Worm (Caenorhabditis elegans) whole organism, midembryonic: ENCODE measurements around the gene gcy-8.

ENCODE experiments used
- cog-1 ChIP-seq: sonication (generic microtip); optimal IDR thresholded peaks from 2 replicates; lab custom pipeline; 2016; ENCODE audit warnings: missing genetic modification characterization, missing compliant biosample characterization
- med-1 ChIP-seq: sonication (generic microtip); optimal IDR thresholded peaks from 2 replicates; lab custom pipeline; 2017; ENCODE audit warnings: missing genetic modification characterization, mild to moderate bottlenecking, missing compliant biosample characterization, antibody characterized with exemption, missing genetic modification reagents; ENCODE audit not compliant: insufficient read depth
- ref-1 ChIP-seq: fragments of 200-800 bp; sonication (Bioruptor generic); conservative IDR thresholded peaks from 2 replicates; pipeline ENCODE4 v1.3.6; 2022; ENCODE audit warnings: missing genetic modification reagents, missing genetic modification characterization, missing compliant biosample characterization
- tab-1 ChIP-seq: fragments of 200-800 bp; sonication (Bioruptor generic); IDR thresholded peaks from 2 replicates; pipeline ENCODE4 v1.3.6; 2022; ENCODE audit warnings: missing genetic modification characterization, missing compliant biosample characterization
- ztf-23 ChIP-seq: fragments of 200-800 bp; sonication (Bioruptor generic); IDR thresholded peaks from 2 replicates; pipeline ENCODE4 v1.3.6; 2022; ENCODE audit warnings: missing genetic modification reagents, missing genetic modification characterization, missing compliant biosample characterization

DNA sequence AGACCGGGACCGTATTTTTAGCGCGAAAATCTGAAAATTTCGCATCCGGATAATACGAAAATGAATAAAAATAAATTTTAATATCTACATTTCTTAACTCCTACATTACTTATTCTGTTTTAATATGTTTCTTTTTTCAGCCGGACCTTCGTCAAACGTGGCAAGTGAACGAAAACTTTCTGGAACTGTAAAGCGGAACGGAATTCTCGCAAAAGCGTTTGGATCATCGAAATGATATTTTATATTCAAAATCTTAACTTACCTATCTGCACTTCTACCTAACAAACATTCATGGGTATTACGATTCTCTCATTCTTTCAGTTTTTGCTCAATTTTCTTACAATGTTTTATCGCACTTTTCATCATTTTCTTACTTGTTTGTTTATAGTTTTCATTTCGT lies 21.3 kb upstream of the gcy-8 start:
- no peak for TF ChIP-seq med-1 (GFP tag; lab: Kevin White, UChicago)
- TF ChIP-seq ref-1: no peak
- TF ChIP-seq tab-1 (GFP tag; lab: Robert Waterston, UW): no peak
- TF ChIP-seq ztf-23 (GFP tag; lab: Robert Waterston, UW): no peak
- no peak for TF ChIP-seq cog-1 (tag; lab: Kevin White, UChicago)
